Fruit fly (Drosophila melanogaster) whole organism, adult: ENCODE data around the gene SLC22A.

ENCODE experiments used
- CG11617 ChIP-seq: fragments of 200-800 bp; sonication (Bioruptor generic); optimal IDR thresholded peaks from 2 replicates; lab custom pipeline; 2017; ENCODE audit warnings: mild to moderate bottlenecking, missing biosample characterization, missing genetic modification reagents, missing genetic modification characterization
- CG12768 ChIP-seq: fragments of 200-800 bp; sonication (Bioruptor generic); optimal IDR thresholded peaks from 2 replicates; lab custom pipeline; 2017; ENCODE audit warnings: missing biosample characterization, missing genetic modification characterization, mild to moderate bottlenecking, moderate library complexity, missing genetic modification reagents
- CG14711 ChIP-seq: fragments of 200-800 bp; sonication (Bioruptor generic); optimal IDR thresholded peaks from 2 replicates; lab custom pipeline; 2018; ENCODE audit warnings: missing biosample characterization, mild to moderate bottlenecking, missing genetic modification characterization, moderate library complexity
- CG1620 ChIP-seq: fragments of 200-800 bp; sonication (Bioruptor generic); optimal IDR thresholded peaks from 2 replicates; lab custom pipeline; 2016; ENCODE audit warnings: missing biosample characterization, missing genetic modification characterization
- CG33017 ChIP-seq: fragments of 200-800 bp; sonication (Bioruptor generic); optimal IDR thresholded peaks from 2 replicates; lab custom pipeline; 2018; ENCODE audit warnings: missing biosample characterization, mild to moderate bottlenecking, missing genetic modification characterization, moderate library complexity
- CG7045 ChIP-seq: fragments of 200-800 bp; sonication (Bioruptor generic); optimal IDR thresholded peaks from 2 replicates; lab custom pipeline; 2017; ENCODE audit warnings: missing biosample characterization, mild to moderate bottlenecking, missing genetic modification characterization
- CG7101 ChIP-seq: fragments of 200-800 bp; sonication (Bioruptor generic); optimal IDR thresholded peaks from 2 replicates; lab custom pipeline; 2018; ENCODE audit warnings: missing biosample characterization, mild to moderate bottlenecking, missing genetic modification characterization, moderate library complexity
- Clk ChIP-seq: fragments of 200-800 bp; sonication (Bioruptor generic); optimal IDR thresholded peaks from 2 replicates; lab custom pipeline; 2017; ENCODE audit warnings: missing biosample characterization, missing genetic modification characterization
- Hr96 ChIP-seq: fragments of 200-800 bp; sonication (Bioruptor generic); optimal IDR thresholded peaks from 2 replicates; lab custom pipeline; 2016; ENCODE audit warnings: missing biosample characterization, missing genetic modification characterization
- Mnt ChIP-seq: fragments of 200-800 bp; sonication (Bioruptor generic); optimal IDR thresholded peaks from 2 replicates; lab custom pipeline; 2016; ENCODE audit warnings: missing biosample characterization, mild to moderate bottlenecking, missing genetic modification characterization
- bab1 ChIP-seq: fragments of 200-800 bp; sonication (Bioruptor generic); optimal IDR thresholded peaks from 3 replicates; lab custom pipeline; 2019; ENCODE audit warnings: missing biosample characterization, mild to moderate bottlenecking, missing genetic modification characterization, moderate library complexity
- kay ChIP-seq: fragments of 200-800 bp; sonication (Bioruptor generic); peaks from one replicate; lab custom pipeline; 2016; ENCODE audit warnings: missing biosample characterization, missing genetic modification characterization, borderline replicate concordance
- pad ChIP-seq: fragments of 200-800 bp; sonication (Bioruptor generic); optimal IDR thresholded peaks from 3 replicates; lab custom pipeline; 2017; ENCODE audit warnings: missing biosample characterization, missing genetic modification characterization, mild to moderate bottlenecking, moderate library complexity, missing genetic modification reagents
- toe ChIP-seq: fragments of 200-800 bp; sonication (Bioruptor generic); optimal IDR thresholded peaks from 2 replicates; lab custom pipeline; 2016; ENCODE audit warnings: missing biosample characterization, missing genetic modification characterization

DNA sequence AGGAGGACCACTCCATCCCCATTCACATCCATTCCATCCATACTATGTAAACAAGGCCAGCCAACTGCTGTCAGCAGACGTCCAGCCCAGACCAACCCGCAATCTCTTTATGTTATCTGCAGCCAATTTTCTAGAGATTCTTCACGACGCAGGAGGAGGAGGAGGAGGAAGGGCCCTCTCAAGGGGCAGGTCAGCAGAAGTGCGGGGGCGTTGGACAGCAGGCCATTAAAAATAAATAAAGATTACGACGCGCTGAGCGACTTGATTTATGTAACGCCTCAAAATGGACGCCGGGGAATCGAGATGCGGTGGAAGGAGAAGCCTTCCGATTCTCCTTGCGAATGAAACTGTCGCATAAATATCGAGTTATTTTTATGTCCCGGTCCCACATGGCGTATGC lies 45.3 kb downstream of the SLC22A start:
- TF ChIP-seq pad (GFP tag; lab: Kevin White, UChicago) (no peak), kay (GFP tag; lab: Kevin White, UChicago) (no peak), CG7045 (GFP tag; lab: Kevin White, UChicago) (no peak), bab1 (GFP tag; lab: Kevin White, UChicago) (no peak), CG33017 (no peak), CG11617 (GFP tag; lab: Kevin White, UChicago) (no peak), CG14711 (tag; lab: Kevin White, UChicago) (no peak), Mnt (no peak), toe (no peak), Hr96 (GFP tag; lab: Kevin White, UChicago) (no peak), Clk (GFP tag; lab: Kevin White, UChicago) (no peak), CG12768 (no peak), CG1620 (GFP tag; lab: Kevin White, UChicago) (no peak), CG7101 (no peak)
